Worm (Caenorhabditis elegans) whole organism, L4 larva: ENCODE measurements around the gene fbxb-65.

Experiments used
- ama-1 ChIP-seq: fragments of 150-350 bp; optimal IDR thresholded peaks from 2 replicates; lab custom pipeline; 2014; ENCODE audit warnings: inconsistent platforms, mixed read lengths
- attf-4 ChIP-seq: sonication (generic microtip); optimal IDR thresholded peaks from 3 replicates; lab custom pipeline; 2017; ENCODE audit warnings: missing biosample characterization, missing genetic modification characterization
- ces-1 ChIP-seq: fragments of 150-350 bp; sonication (generic microtip); optimal IDR thresholded peaks from 4 replicates; lab custom pipeline; 2014; ENCODE audit warnings: missing biosample characterization, missing genetic modification reagents, missing genetic modification characterization
- fos-1 ChIP-seq: fragments of 150-350 bp; optimal IDR thresholded peaks from 2 replicates; lab custom pipeline; 2014; ENCODE audit warnings: missing biosample characterization, missing genetic modification characterization
- lin-38 ChIP-seq: fragments of 200-800 bp; sonication (Bioruptor generic); IDR thresholded peaks from 2 replicates; pipeline ENCODE4 v1.3.6; 2022; ENCODE audit warnings: missing genetic modification reagents, missing genetic modification characterization, missing compliant biosample characterization
- lsy-2 ChIP-seq, 2 experiments: fragments of 150-350 bp in 1 of 2; sonication (generic microtip) in 1 of 2; optimal IDR thresholded peaks; 2 replicates each; lab custom pipeline; 2014 to 2017; ENCODE audit warnings: missing biosample characterization in 2 of 2, missing genetic modification characterization in 2 of 2
- tag-97 ChIP-seq: fragments of 200-800 bp; sonication (Bioruptor generic); IDR thresholded peaks from 2 replicates; pipeline ENCODE4 v1.3.6; 2022; ENCODE audit warnings: missing genetic modification characterization, missing compliant biosample characterization
- zag-1 ChIP-seq: fragments of 150-350 bp; optimal IDR thresholded peaks from 2 replicates; lab custom pipeline; 2014; ENCODE audit warnings: missing biosample characterization, missing genetic modification characterization
- zfp-2 ChIP-seq: sonication (generic microtip); optimal IDR thresholded peaks from 2 replicates; lab custom pipeline; 2016; ENCODE audit warnings: mild to moderate bottlenecking, missing genetic modification characterization, missing compliant biosample characterization

- TF ChIP-seq zag-1 (tag; lab: Kevin White, UChicago) (no peak), tag-97 (no peak), fos-1 (tag; lab: Kevin White, UChicago) (no peak), lin-38 (GFP tag; lab: Robert Waterston, UW) (no peak), ces-1 (GFP tag; lab: Kevin White, UChicago) (no peak), lsy-2 (tag; optimal IDR thresholded peaks at IDR 0.05; lab: Kevin White, UChicago) (no peak), zfp-2 (tag; lab: Kevin White, UChicago) (no peak), ama-1 (lab: Kevin White, UChicago) (no peak), attf-4 (tag; lab: Kevin White, UChicago) (no peak)
Measured at ce11 chrV:19308137-19308536, 21.2 kb upstream of the fbxb-65 start.
